Worm (Caenorhabditis elegans): ENCODE results near the gene F08G5.3.

- TF ChIP-seq ztf-29 (GFP tag; IDR thresholded peaks at IDR 0.05) (no peak), flt-1 (GFP tag; IDR thresholded peaks at IDR 0.05) (no peak), klf-2 (GFP tag; conservative IDR thresholded peaks at IDR 0.05) (no peak), med-1 (GFP tag; optimal IDR thresholded peaks at IDR 0.05; ENCODE audit: insufficient read depth) (no peak), ztf-23 (GFP tag; IDR thresholded peaks at IDR 0.05) (no peak), cog-1 (tag; optimal IDR thresholded peaks at IDR 0.05) (no peak), T22C8.4 (GFP tag; IDR thresholded peaks at IDR 0.05) (no peak), ref-1 (GFP tag; conservative IDR thresholded peaks at IDR 0.05) (no peak)
Measured at ce11 chrIV:12371340-12371739, 46.0 kb downstream of the F08G5.3 start.

Measured in whole organism, midembryonic.